Worm (Caenorhabditis elegans): Measurements from ENCODE around the gene C25D7.5.

DNA sequence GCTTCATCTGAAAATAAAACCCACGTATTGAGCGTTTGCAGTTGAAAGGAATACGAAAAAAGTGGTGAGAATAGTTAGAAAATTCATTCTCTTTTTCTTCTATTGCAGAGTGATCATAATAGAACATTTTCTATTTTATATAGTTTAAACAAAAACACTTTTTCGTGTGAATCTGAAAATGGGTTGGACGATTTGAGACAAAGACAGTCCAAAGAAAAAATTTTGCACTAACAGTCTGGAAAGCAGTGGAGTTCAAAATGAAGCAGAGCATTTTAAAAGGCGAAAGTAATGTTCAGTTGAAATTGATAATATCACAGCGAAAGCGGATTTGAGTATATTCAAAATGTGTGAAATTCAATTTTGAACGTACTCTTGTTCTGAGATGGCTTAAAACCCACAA lies 36.2 kb downstream of the C25D7.5 start, which contains the start of gene C01G10.18:
- no peak for TF ChIP-seq ref-1 (GFP tag; conservative IDR thresholded peaks at IDR 0.05)
- no peak for TF ChIP-seq med-1 (GFP tag; optimal IDR thresholded peaks at IDR 0.05; ENCODE audit: insufficient read depth)
- TF ChIP-seq flt-1 (GFP tag; IDR thresholded peaks at IDR 0.05) = no peak
- no peak for TF ChIP-seq tab-1 (GFP tag; IDR thresholded peaks at IDR 0.05)
